Worm (Caenorhabditis elegans) whole organism, young adult: Measurements from ENCODE around the gene C01G10.10.

ENCODE experiments used
- B0336.3 ChIP-seq: fragments of 200-800 bp; sonication (Bioruptor generic); IDR thresholded peaks from 2 replicates; pipeline ENCODE4 v1.3.6; 2022; ENCODE audit warnings: missing genetic modification characterization, missing compliant biosample characterization
- F39B2.1 ChIP-seq: fragments of 200-800 bp; sonication (Bioruptor generic); IDR thresholded peaks from 2 replicates; pipeline ENCODE4 v1.3.6; 2022; ENCODE audit warnings: missing genetic modification reagents, missing genetic modification characterization, missing compliant biosample characterization
- F49E8.2 ChIP-seq: sonication (generic microtip); optimal IDR thresholded peaks from 3 replicates; lab custom pipeline; 2017; ENCODE audit warnings: missing genetic modification characterization, mild to moderate bottlenecking, missing compliant biosample characterization, antibody characterized with exemption, moderate library complexity; ENCODE audit not compliant: insufficient read depth
- K11D2.4 ChIP-seq: fragments of 200-800 bp; sonication (Bioruptor generic); IDR thresholded peaks from 2 replicates; pipeline ENCODE4 v1.3.6; 2022; ENCODE audit warnings: missing genetic modification reagents, missing genetic modification characterization, missing compliant biosample characterization
- K12H6.12 ChIP-seq: fragments of 200-800 bp; sonication (Bioruptor generic); optimal IDR thresholded peaks from 2 replicates; lab custom pipeline; 2018; ENCODE audit warnings: mild to moderate bottlenecking, missing genetic modification characterization, missing compliant biosample characterization
- T07F8.4 ChIP-seq: sonication (generic microtip); optimal IDR thresholded peaks from 2 replicates; lab custom pipeline; 2016; ENCODE audit warnings: mild to moderate bottlenecking, missing genetic modification characterization, moderate library complexity, missing compliant biosample characterization
- T26A5.8 ChIP-seq: sonication (generic microtip); optimal IDR thresholded peaks from 2 replicates; lab custom pipeline; 2016; ENCODE audit warnings: missing genetic modification characterization, missing compliant biosample characterization
- Y67H2A.10 ChIP-seq: fragments of 200-800 bp; sonication (Bioruptor generic); conservative IDR thresholded peaks from 2 replicates; pipeline ENCODE4 v1.3.6; 2022; ENCODE audit warnings: missing genetic modification reagents, missing genetic modification characterization, missing compliant biosample characterization
- ZK185.1 ChIP-seq: sonication (generic microtip); optimal IDR thresholded peaks from 2 replicates; lab custom pipeline; 2016; ENCODE audit warnings: mild to moderate bottlenecking, missing genetic modification characterization, missing compliant biosample characterization; ENCODE audit not compliant: poor library complexity, severe bottlenecking
- attf-5 ChIP-seq: fragments of 200-800 bp; sonication (Bioruptor generic); optimal IDR thresholded peaks from 2 replicates; lab custom pipeline; 2018; ENCODE audit warnings: mild to moderate bottlenecking, missing genetic modification characterization, missing compliant biosample characterization
- attf-6 ChIP-seq: fragments of 200-800 bp; sonication (Bioruptor generic); IDR thresholded peaks from 2 replicates; pipeline ENCODE4 v1.3.6; 2022; ENCODE audit warnings: missing genetic modification reagents, missing genetic modification characterization, missing compliant biosample characterization
- cebp-1 ChIP-seq, 2 experiments: fragments of 200-800 bp in 1 of 2; sonication (Bioruptor generic) in 1 of 2; sonication (generic microtip) in 1 of 2; IDR thresholded peaks in 1 of 2; optimal IDR thresholded peaks in 1 of 2; 2 replicates each; pipeline versions ENCODE4 v1.3.6 to Lab custom; 2017 to 2022; ENCODE audit warnings: missing compliant biosample characterization in 2 of 2, missing genetic modification characterization in 2 of 2, mild to moderate bottlenecking in 1 of 2, missing genetic modification reagents in 1 of 2, moderate library complexity in 1 of 2
- ceh-27 ChIP-seq: fragments of 200-800 bp; sonication (Bioruptor generic); optimal IDR thresholded peaks from 2 replicates; lab custom pipeline; 2018; ENCODE audit warnings: mild to moderate bottlenecking, missing genetic modification characterization, moderate library complexity, missing compliant biosample characterization
- ceh-40 ChIP-seq: fragments of 200-800 bp; sonication (Bioruptor generic); IDR thresholded peaks from 2 replicates; pipeline ENCODE4 v1.3.6; 2022; ENCODE audit warnings: missing genetic modification characterization, missing compliant biosample characterization
- ceh-79 ChIP-seq: sonication (generic microtip); optimal IDR thresholded peaks from 2 replicates; lab custom pipeline; 2017; ENCODE audit warnings: mild to moderate bottlenecking, missing genetic modification characterization, missing compliant biosample characterization
- efl-1 ChIP-seq: fragments of 150-350 bp; optimal IDR thresholded peaks from 2 replicates; lab custom pipeline; 2014; ENCODE audit warnings: missing biosample characterization, missing genetic modification reagents, missing genetic modification characterization
- egrh-3 ChIP-seq: fragments of 200-800 bp; sonication (Bioruptor generic); IDR thresholded peaks from 2 replicates; pipeline ENCODE4 v1.3.6; 2022; ENCODE audit warnings: missing genetic modification reagents, missing genetic modification characterization, missing compliant biosample characterization
- hmg-1.2 ChIP-seq: fragments of 200-800 bp; sonication (Bioruptor generic); IDR thresholded peaks from 2 replicates; pipeline ENCODE4 v1.3.6; 2022; ENCODE audit warnings: missing genetic modification reagents, missing genetic modification characterization, missing compliant biosample characterization
- hmg-20 ChIP-seq: fragments of 200-800 bp; sonication (Bioruptor generic); IDR thresholded peaks from 2 replicates; pipeline ENCODE4 v1.3.6; 2022; ENCODE audit warnings: missing genetic modification reagents, missing genetic modification characterization, missing compliant biosample characterization
- hrde-1 ChIP-seq: sonication (generic microtip); optimal IDR thresholded peaks from 2 replicates; lab custom pipeline; 2016; ENCODE audit warnings: missing genetic modification characterization, mild to moderate bottlenecking, missing compliant biosample characterization, moderate library complexity, missing genotype, missing genetic modification reagents, borderline replicate concordance
- hsf-1 ChIP-seq: fragments of 200-800 bp; sonication (Bioruptor generic); IDR thresholded peaks from 2 replicates; pipeline ENCODE4 v1.3.6; 2022; ENCODE audit warnings: missing genetic modification reagents, missing genetic modification characterization, missing compliant biosample characterization
- lag-1 ChIP-seq: fragments of 200-800 bp; sonication (Bioruptor generic); IDR thresholded peaks from 2 replicates; pipeline ENCODE4 v1.3.6; 2022; ENCODE audit warnings: missing genetic modification reagents, missing genetic modification characterization, missing compliant biosample characterization
- let-607 ChIP-seq, 2 experiments: fragments of 200-800 bp in 1 of 2; sonication (Bioruptor generic) in 1 of 2; sonication (generic microtip) in 1 of 2; optimal IDR thresholded peaks; 2 replicates each; lab custom pipeline; 2016 to 2018; ENCODE audit warnings: mild to moderate bottlenecking in 2 of 2, missing compliant biosample characterization in 2 of 2, missing genetic modification characterization in 2 of 2, moderate library complexity in 2 of 2, missing genotype in 1 of 2
- lin-40 ChIP-seq: sonication (generic microtip); optimal IDR thresholded peaks from 2 replicates; lab custom pipeline; 2016; ENCODE audit warnings: missing genetic modification characterization, mild to moderate bottlenecking, missing compliant biosample characterization, missing genotype, missing genetic modification reagents
- lin-54 ChIP-seq: fragments of 200-800 bp; sonication (Bioruptor generic); optimal IDR thresholded peaks from 2 replicates; lab custom pipeline; 2018; ENCODE audit warnings: mild to moderate bottlenecking, missing genetic modification characterization, missing compliant biosample characterization
- madf-10 ChIP-seq: sonication (generic microtip); optimal IDR thresholded peaks from 2 replicates; lab custom pipeline; 2016; ENCODE audit warnings: mild to moderate bottlenecking, missing genetic modification characterization, missing compliant biosample characterization
- madf-3 ChIP-seq: fragments of 200-800 bp; sonication (Bioruptor generic); IDR thresholded peaks from 2 replicates; pipeline ENCODE4 v1.3.6; 2022; ENCODE audit warnings: missing genetic modification reagents, missing genetic modification characterization, missing compliant biosample characterization
- mcd-1 ChIP-seq: fragments of 200-800 bp; sonication (Bioruptor generic); IDR thresholded peaks from 2 replicates; pipeline ENCODE4 v1.3.6; 2022; ENCODE audit warnings: missing genetic modification reagents, missing genetic modification characterization, missing compliant biosample characterization
- mel-28 ChIP-seq: sonication (generic microtip); optimal IDR thresholded peaks from 2 replicates; lab custom pipeline; 2016; ENCODE audit warnings: borderline replicate concordance, mild to moderate bottlenecking, missing genetic modification characterization, missing compliant biosample characterization
- nhr-80 ChIP-seq: sonication (generic microtip); optimal IDR thresholded peaks from 2 replicates; lab custom pipeline; 2016; ENCODE audit warnings: missing genetic modification characterization, missing compliant biosample characterization
- rcor-1 ChIP-seq: fragments of 200-800 bp; sonication (Bioruptor generic); IDR thresholded peaks from 2 replicates; pipeline ENCODE4 v1.3.6; 2022; ENCODE audit warnings: missing genetic modification reagents, missing genetic modification characterization, missing compliant biosample characterization
- rpc-1 ChIP-seq, 2 experiments: fragments of 150-350 bp in 1 of 2; sonication (generic microtip) in 1 of 2; optimal IDR thresholded peaks; 2 replicates each; lab custom pipeline; 2014 to 2018; ENCODE audit warnings: missing biosample characterization in 1 of 2, missing genetic modification characterization in 1 of 2, missing genetic modification reagents in 1 of 2, missing genotype in 1 of 2
- snpc-4 ChIP-seq, 5 experiments: fragments of 150-350 bp in 1 of 5; sonication (generic microtip) in 4 of 5; optimal IDR thresholded peaks; 2 replicates each; lab custom pipeline; 2014 to 2018; ENCODE audit warnings: missing genetic modification characterization in 5 of 5, missing biosample characterization in 3 of 5, antibody characterized with exemption in 2 of 5, mild to moderate bottlenecking in 2 of 5, missing compliant biosample characterization in 2 of 5, missing genotype in 2 of 5, moderate library complexity in 2 of 5, missing genetic modification reagents in 1 of 5
- tbp1 ChIP-seq: fragments of 200-800 bp; sonication (Bioruptor generic); optimal IDR thresholded peaks from 2 replicates; lab custom pipeline; 2018; ENCODE audit warnings: mild to moderate bottlenecking, missing genetic modification characterization, missing compliant biosample characterization
- zfh-2 ChIP-seq: fragments of 200-800 bp; sonication (Bioruptor generic); conservative IDR thresholded peaks from 2 replicates; pipeline ENCODE4 v1.3.6; 2022; ENCODE audit warnings: missing genetic modification reagents, missing genetic modification characterization, missing compliant biosample characterization
- ztf-18 ChIP-seq: sonication (generic microtip); optimal IDR thresholded peaks from 2 replicates; lab custom pipeline; 2016; ENCODE audit warnings: missing genotype, mild to moderate bottlenecking, missing genetic modification characterization, missing compliant biosample characterization

C01G10.10 gene

ce11 chrV:15072738-15073137, 9.5 kb downstream of the C01G10.10 start:
- TF ChIP-seq lin-54, result no peak
- peak; percentile 69 for TF ChIP-seq ceh-27 (GFP tag; lab: Kevin White, UChicago)

- TF ChIP-seq ceh-40 (GFP tag; lab: Robert Waterston, UW) (no peak), ceh-79 (tag; lab: Kevin White, UChicago) (no peak), snpc-4 (GFP tag; optimal IDR thresholded peaks at IDR 0.05; lab: Kevin White, UChicago) (no peak), snpc-4 (tag; optimal IDR thresholded peaks at IDR 0.05; lab: Kevin White, UChicago) (peak in 2 of 4 experiments; percentile 34 to 55), attf-6 (no peak), madf-3 (GFP tag; lab: Robert Waterston, UW) (no peak), zfh-2 (GFP tag; lab: Robert Waterston, UW) (peak; percentile 53; the same call in 1 of the 2 replicates), tbp1 (GFP tag; lab: Kevin White, UChicago) (peak; percentile 10), hrde-1 (no peak), attf-5 (peak; percentile 38), let-607 (tag; optimal IDR thresholded peaks at IDR 0.05; lab: Kevin White, UChicago) (no peak), F39B2.1 (GFP tag; lab: Robert Waterston, UW) (no peak), Y67H2A.10 (no peak), rpc-1 (optimal IDR thresholded peaks at IDR 0.05; lab: Kevin White, UChicago) (no peak), rpc-1 (tag; optimal IDR thresholded peaks at IDR 0.05; lab: Kevin White, UChicago) (no peak), mcd-1 (GFP tag; lab: Robert Waterston, UW) (peak; percentile 51), F49E8.2 (tag; lab: Kevin White, UChicago) (no peak), K11D2.4 (GFP tag; lab: Robert Waterston, UW) (peak; percentile 56; the same call in 1 of the 2 replicates), ZK185.1 (tag; lab: Kevin White, UChicago) (no peak), cebp-1 (GFP tag; IDR thresholded peaks at IDR 0.05; lab: Robert Waterston, UW) (no peak), cebp-1 (tag; optimal IDR thresholded peaks at IDR 0.05; lab: Kevin White, UChicago) (peak; percentile 67), mel-28 (tag; lab: Kevin White, UChicago) (no peak), T26A5.8 (tag; lab: Kevin White, UChicago) (no peak), madf-10 (tag; lab: Kevin White, UChicago) (peak; percentile 20), ceh-27 (GFP tag; lab: Kevin White, UChicago) (peak; percentile 13), hmg-1.2 (peak; percentile 69), K12H6.12 (tag; lab: Kevin White, UChicago) (peak; percentile 89), B0336.3 (GFP tag; lab: Robert Waterston, UW) (peak; percentile 39; the same call in 1 of the 2 replicates), lag-1 (GFP tag; lab: Robert Waterston, UW) (no peak), ztf-18 (tag; lab: Kevin White, UChicago) (peak; percentile 29), nhr-80 (tag; lab: Kevin White, UChicago) (no peak), hsf-1 (no peak; the same call in 1 of the 2 replicates), T07F8.4 (tag; lab: Kevin White, UChicago) (no peak), lin-40 (tag; lab: Kevin White, UChicago) (peak; percentile 76), hmg-20 (GFP tag; lab: Robert Waterston, UW) (no peak), egrh-3 (GFP tag; lab: Robert Waterston, UW) (0 out of 2 replicates have a peak, but pooled peaks have one; percentile 15), efl-1 (no peak), rcor-1 (no peak)
- TF ChIP-seq, all 124 proteins: peak for 15
Measured at ce11 chrV:15071015-15071810, 11.0 kb downstream of the C01G10.10 start, which contains the start of gene unc-76. unc-76 (plus strand) TSS chrV:15071760.
